Fruit fly (Drosophila melanogaster): ENCODE data around the gene CG46339.
A peak's percentile ranks its signal among the peaks of the same experiment; 100 is the strongest.

CG46339 gene

dm6 chr3R:26899982-26900381 lies 15.6 kb upstream of the CG46339 start (continued):
- TF ChIP-seq HLH3B (GFP tag; IDR thresholded peaks at IDR 0.05) = peak; percentile 53; the same call in 1 of the 2 replicates
- no peak for TF ChIP-seq Sin3A (optimal IDR thresholded peaks at IDR 0.05)
- no peak for TF ChIP-seq lov (optimal IDR thresholded peaks at IDR 0.05)
- peak; percentile 67; the same call in 1 of the 3 replicates for TF ChIP-seq lov (GFP tag; IDR thresholded peaks at IDR 0.05)
- peak; percentile 48 for TF ChIP-seq croc (GFP tag; conservative IDR thresholded peaks at IDR 0.05)
- no peak; the same call in 1 of the 2 replicates for TF ChIP-seq CG8765 (GFP tag; IDR thresholded peaks at IDR 0.05)
- peak; percentile 49; the same call in 1 of the 2 replicates for TF ChIP-seq CG14441 (GFP tag; IDR thresholded peaks at IDR 0.05)
- TF ChIP-seq fd96Cb (tag; optimal IDR thresholded peaks at IDR 0.05) = peak; percentile 56
- TF ChIP-seq Hr51 (GFP tag; optimal IDR thresholded peaks at IDR 0.05) = peak in 1 of 2 experiments; percentile 42
- TF ChIP-seq zen2 (GFP tag; IDR thresholded peaks at IDR 0.05; ENCODE audit: partially characterized antibody) = no peak
- TF ChIP-seq NfI (GFP tag; optimal IDR thresholded peaks at IDR 0.05) = peak; percentile 2
- TF ChIP-seq sens (GFP tag) = peak; percentile 79
- TF ChIP-seq CG32767 (GFP tag; IDR thresholded peaks at IDR 0.05) = peak; percentile 56; the same call in 1 of the 2 replicates
- no peak for TF ChIP-seq CG11723 (GFP tag; optimal IDR thresholded peaks at IDR 0.05)
- TF ChIP-seq sob (GFP tag; IDR thresholded peaks at IDR 0.05) = peak; percentile 30; the same call in 1 of the 2 replicates
- peak; percentile 52 for TF ChIP-seq CG2678 (tag; optimal IDR thresholded peaks at IDR 0.05)
- peak; percentile 57 for TF ChIP-seq unpg (GFP tag; optimal IDR thresholded peaks at IDR 0.05)
- no peak for TF ChIP-seq CG6765 (GFP tag; optimal IDR thresholded peaks at IDR 0.05)
- TF ChIP-seq Chrac-16 (GFP tag; optimal IDR thresholded peaks at IDR 0.05) = peak; percentile 35
- TF ChIP-seq Dek (tag; optimal IDR thresholded peaks at IDR 0.05) = no peak
- peak; percentile 86 for TF ChIP-seq ci (GFP tag; IDR thresholded peaks at IDR 0.05)
- peak; percentile 54 for TF ChIP-seq ttk (GFP tag; IDR thresholded peaks at IDR 0.05)
- TF ChIP-seq Fer3 (tag; optimal IDR thresholded peaks at IDR 0.05) = peak; percentile 6

dm6 chr3R:26906034-26906433 lies 9.5 kb upstream of the CG46339 start:
- TF ChIP-seq ham (GFP tag; IDR thresholded peaks at IDR 0.05) (no peak), CG8944 (GFP tag; optimal IDR thresholded peaks at IDR 0.05) (no peak), zfh1 (GFP tag; IDR thresholded peaks at IDR 0.05) (no peak), jigr1 (GFP tag; IDR thresholded peaks at IDR 0.05) (no peak), kay (GFP tag; optimal IDR thresholded peaks at IDR 0.05) (no peak), emc (GFP tag; optimal IDR thresholded peaks at IDR 0.05) (no peak), CG6175 (GFP tag; IDR thresholded peaks at IDR 0.05) (no peak), CG8924 (tag; optimal IDR thresholded peaks at IDR 0.05) (no peak), ac (GFP tag; optimal IDR thresholded peaks at IDR 0.05) (no peak), tll (GFP tag; optimal IDR thresholded peaks at IDR 0.05) (no peak), CG2129 (GFP tag; IDR thresholded peaks at IDR 0.05; ENCODE audit: partially characterized antibody) (no peak), chn (GFP tag; optimal IDR thresholded peaks at IDR 0.05) (no peak), CG17912 (GFP tag; optimal IDR thresholded peaks at IDR 0.05) (no peak), rib (GFP tag; IDR thresholded peaks at IDR 0.05) (no peak), CG12942 (GFP tag; optimal IDR thresholded peaks at IDR 0.05) (no peak)

dm6 chr3R:26906711-26907510 lies 8.7 kb upstream of the CG46339 start:
- TF ChIP-seq prd (optimal IDR thresholded peaks at IDR 0.05) (no peak), prd (GFP tag; IDR thresholded peaks at IDR 0.05) (peak; percentile 29; the same call in 1 of the 3 replicates), CG12219 (GFP tag; optimal IDR thresholded peaks at IDR 0.05) (no peak), CG9215 (GFP tag; IDR thresholded peaks at IDR 0.05) (no peak), dysf (GFP tag; IDR thresholded peaks at IDR 0.05) (peak; percentile 62), disco-r (GFP tag; optimal IDR thresholded peaks at IDR 0.05) (no peak), Ets65A (GFP tag) (peak; percentile 45), CG14441 (GFP tag; IDR thresholded peaks at IDR 0.05) (peak; percentile 9; the same call in 1 of the 2 replicates), corto (GFP tag; optimal IDR thresholded peaks at IDR 0.05) (no peak), tgo (GFP tag; IDR thresholded peaks at IDR 0.05) (no peak), lmd (GFP tag; IDR thresholded peaks at IDR 0.05) (peak; percentile 34; the same call in 1 of the 2 replicates), Bdp1 (GFP tag; optimal IDR thresholded peaks at IDR 0.05) (no peak), CG14014 (GFP tag; IDR thresholded peaks at IDR 0.05) (0 out of 2 replicates have a peak, but pooled peaks have one; percentile 17), CG11456 (GFP tag; IDR thresholded peaks at IDR 0.05) (0 out of 3 replicates have a peak, but pooled peaks have one; percentile 51)
